Worm (Caenorhabditis elegans): ENCODE data around the gene K11D12.13.
A peak's percentile ranks its signal among the peaks of the same experiment; 100 is the strongest.

Gene K11D12.13

ce11 chrV:5027640-5028039 lies 5.6 kb upstream of the K11D12.13 start, which contains the start of gene cpt-4 (continued):
- TF ChIP-seq ces-1 (GFP tag; optimal IDR thresholded peaks at IDR 0.05) (no peak), hmg-1.1 (GFP tag; IDR thresholded peaks at IDR 0.05) (no peak), snpc-1.2 (GFP tag; IDR thresholded peaks at IDR 0.05) (no peak), Y105C5A.15 (GFP tag; IDR thresholded peaks at IDR 0.05) (no peak), spr-1 (tag; optimal IDR thresholded peaks at IDR 0.05) (no peak), nhr-25 (tag; optimal IDR thresholded peaks at IDR 0.05; ENCODE audit: borderline replicate concordance, insufficient read depth) (no peak), nhr-237 (tag; optimal IDR thresholded peaks at IDR 0.05) (no peak), pqm-1 (tag; optimal IDR thresholded peaks at IDR 0.05) (peak; percentile 83), nhr-102 (tag; optimal IDR thresholded peaks at IDR 0.05) (peak; percentile 41), nhr-76 (tag; optimal IDR thresholded peaks at IDR 0.05) (no peak), nhr-48 (tag; optimal IDR thresholded peaks at IDR 0.05) (peak; percentile 34), D1046.2 (GFP tag; IDR thresholded peaks at IDR 0.05) (no peak), T20F7.1 (GFP tag; optimal IDR thresholded peaks at IDR 0.05) (no peak), dmd-6 (GFP tag; IDR thresholded peaks at IDR 0.05) (peak; percentile 81), Y75B8A.6 (GFP tag; IDR thresholded peaks at IDR 0.05) (no peak), mdt-29 (GFP tag; IDR thresholded peaks at IDR 0.05) (no peak), ceh-44 (GFP tag; IDR thresholded peaks at IDR 0.05) (no peak), set-16 (GFP tag; IDR thresholded peaks at IDR 0.05) (no peak), egl-27 (tag; optimal IDR thresholded peaks at IDR 0.05) (no peak), unc-130 (GFP tag; optimal IDR thresholded peaks at IDR 0.05) (no peak), nhr-10 (tag; optimal IDR thresholded peaks at IDR 0.05) (no peak), mxl-3 (GFP tag; optimal IDR thresholded peaks at IDR 0.05) (peak; percentile 90), ztf-11 (tag; optimal IDR thresholded peaks at IDR 0.05) (no peak), jun-1 (tag; optimal IDR thresholded peaks at IDR 0.05) (no peak), unc-62 (GFP tag; optimal IDR thresholded peaks at IDR 0.05 in 1 of 2) (no peak), unc-62 (tag; optimal IDR thresholded peaks at IDR 0.05) (no peak), ceh-32 (tag; optimal IDR thresholded peaks at IDR 0.05; ENCODE audit: poor library complexity) (no peak), mes-2 (tag; optimal IDR thresholded peaks at IDR 0.05; ENCODE audit: poor library complexity, severe bottlenecking) (peak; percentile 22), php-3 (GFP tag; IDR thresholded peaks at IDR 0.05) (peak; percentile 41; the same call in 1 of the 2 replicates), skn-1 (tag; optimal IDR thresholded peaks at IDR 0.05) (no peak), gei-8 (GFP tag; optimal IDR thresholded peaks at IDR 0.05) (no peak), spr-3 (GFP tag; optimal IDR thresholded peaks at IDR 0.05) (no peak), aly-2 (tag; optimal IDR thresholded peaks at IDR 0.05) (no peak), egl-43 (GFP tag; IDR thresholded peaks at IDR 0.05) (no peak), ceh-28 (tag; optimal IDR thresholded peaks at IDR 0.05) (no peak), nhr-77 (tag; optimal IDR thresholded peaks at IDR 0.05) (no peak), F49E8.2 (tag; optimal IDR thresholded peaks at IDR 0.05; ENCODE audit: borderline replicate concordance) (no peak), Y48G9A.11 (GFP tag; IDR thresholded peaks at IDR 0.05) (no peak)

- TF ChIP-seq zip-11 (GFP tag; IDR thresholded peaks at IDR 0.05) (no peak), mxl-3 (GFP tag; optimal IDR thresholded peaks at IDR 0.05) (peak; percentile 23), nhr-77 (tag; optimal IDR thresholded peaks at IDR 0.05) (peak; percentile 76), nhr-102 (tag; optimal IDR thresholded peaks at IDR 0.05) (peak; percentile 78), madf-9 (GFP tag; conservative IDR thresholded peaks at IDR 0.05) (no peak), lin-29 (GFP tag; IDR thresholded peaks at IDR 0.05) (no peak), nhr-25 (tag; optimal IDR thresholded peaks at IDR 0.05; ENCODE audit: borderline replicate concordance, insufficient read depth) (no peak), aly-2 (tag; optimal IDR thresholded peaks at IDR 0.05) (no peak), nhr-237 (tag; optimal IDR thresholded peaks at IDR 0.05) (no peak), mdl-1 (tag; optimal IDR thresholded peaks at IDR 0.05) (peak in 1 of 2 experiments; percentile 46), T26A8.4 (GFP tag; IDR thresholded peaks at IDR 0.05) (no peak), lin-1 (GFP tag; IDR thresholded peaks at IDR 0.05) (peak; percentile 39; the same call in 1 of the 2 replicates), dve-1 (tag; optimal IDR thresholded peaks at IDR 0.05; ENCODE audit: insufficient read depth) (peak; percentile 68), php-3 (GFP tag; IDR thresholded peaks at IDR 0.05) (peak; percentile 66), daf-12 (tag; optimal IDR thresholded peaks at IDR 0.05) (no peak), nhr-48 (tag; optimal IDR thresholded peaks at IDR 0.05) (peak; percentile 14), daf-16 (GFP tag; optimal IDR thresholded peaks at IDR 0.05) (no peak), daf-16 (tag; optimal IDR thresholded peaks at IDR 0.05) (peak; percentile 81), dmd-6 (GFP tag; IDR thresholded peaks at IDR 0.05) (peak; percentile 85), unc-39 (tag; optimal IDR thresholded peaks at IDR 0.05) (no peak), nhr-28 (tag; optimal IDR thresholded peaks at IDR 0.05) (peak; percentile 99), madf-5 (GFP tag; IDR thresholded peaks at IDR 0.05) (no peak), pqm-1 (tag; optimal IDR thresholded peaks at IDR 0.05) (peak; percentile 89), unc-130 (GFP tag; optimal IDR thresholded peaks at IDR 0.05) (no peak)
Observed at ce11 chrV:5030212-5030611, 3.0 kb upstream of the K11D12.13 start.
